Worm (Caenorhabditis elegans) whole organism, L1 larva: ENCODE data around the gene ark-1.

Experiments
- C16A3.4 ChIP-seq: fragments of 150-350 bp; optimal IDR thresholded peaks from 2 replicates; lab custom pipeline; 2014; ENCODE audit warnings: missing biosample characterization, missing genetic modification characterization
- C34B4.2 ChIP-seq: sonication (generic microtip); optimal IDR thresholded peaks from 2 replicates; lab custom pipeline; 2017; ENCODE audit warnings: mild to moderate bottlenecking, missing genetic modification characterization, missing compliant biosample characterization
- F16B12.6 ChIP-seq: fragments of 150-350 bp; optimal IDR thresholded peaks from 2 replicates; lab custom pipeline; 2014; ENCODE audit warnings: missing biosample characterization, missing genetic modification characterization
- alr-1 ChIP-seq: fragments of 200-800 bp; sonication (Bioruptor generic); optimal IDR thresholded peaks from 2 replicates; lab custom pipeline; 2018; ENCODE audit warnings: borderline replicate concordance, mild to moderate bottlenecking, missing genetic modification characterization, missing compliant biosample characterization
- aly-2 ChIP-seq: fragments of 150-350 bp; optimal IDR thresholded peaks from 2 replicates; lab custom pipeline; 2014; ENCODE audit warnings: missing biosample characterization, missing genetic modification characterization
- ama-1 ChIP-seq: fragments of 150-350 bp; optimal IDR thresholded peaks from 2 replicates; lab custom pipeline; 2014
- ceh-63 ChIP-seq: fragments of 200-800 bp; sonication (Bioruptor generic); optimal IDR thresholded peaks from 2 replicates; lab custom pipeline; 2018; ENCODE audit warnings: mild to moderate bottlenecking, missing genetic modification characterization, missing compliant biosample characterization
- ceh-82 ChIP-seq, 3 experiments: fragments of 150-350 bp in 1 of 3; sonication (generic microtip) in 2 of 3; optimal IDR thresholded peaks; 2 replicates each; lab custom pipeline; 2014 to 2017; ENCODE audit warnings: missing biosample characterization in 3 of 3, missing genetic modification characterization in 3 of 3
- ceh-88 ChIP-seq: fragments of 200-800 bp; sonication (Bioruptor generic); IDR thresholded peaks from 2 replicates; pipeline ENCODE4 v1.3.6; 2022; ENCODE audit warnings: missing genetic modification characterization, missing compliant biosample characterization
- ceh-90 ChIP-seq: sonication (generic microtip); optimal IDR thresholded peaks from 2 replicates; lab custom pipeline; 2016; ENCODE audit warnings: missing genetic modification characterization, missing compliant biosample characterization
- ces-1 ChIP-seq: fragments of 150-350 bp; optimal IDR thresholded peaks from 2 replicates; lab custom pipeline; 2014; ENCODE audit warnings: missing biosample characterization, missing genetic modification reagents, missing genetic modification characterization
- dpl-1 ChIP-seq, 3 experiments: fragments of 150-350 bp in 2 of 3; sonication (generic microtip) in 1 of 3; optimal IDR thresholded peaks; 2 replicates each; lab custom pipeline; 2014 to 2017; ENCODE audit warnings: missing biosample characterization in 3 of 3, missing genetic modification characterization in 3 of 3, missing genetic modification reagents in 3 of 3
- dsc-1 ChIP-seq: sonication (generic microtip); optimal IDR thresholded peaks from 2 replicates; lab custom pipeline; 2016; ENCODE audit warnings: mild to moderate bottlenecking, missing genetic modification characterization, missing compliant biosample characterization
- efl-1 ChIP-seq, 4 experiments: fragments of 150-350 bp; optimal IDR thresholded peaks in 3 of 4; peaks in 1 of 4; 1 replicate in 1 of 4; 2 replicates in 3 of 4; lab custom pipeline; 2014; ENCODE audit warnings: missing biosample characterization in 2 of 4, missing genetic modification characterization in 2 of 4, missing genetic modification reagents in 2 of 4
- elt-2 ChIP-seq: sonication (generic microtip); optimal IDR thresholded peaks from 2 replicates; lab custom pipeline; 2016; ENCODE audit warnings: missing genetic modification characterization, mild to moderate bottlenecking, inconsistent platforms, missing compliant biosample characterization, missing genetic modification reagents
- elt-3 ChIP-seq, 6 experiments: fragments of 150-350 bp in 1 of 6; sonication (generic microtip); optimal IDR thresholded peaks; 2 replicates each; lab custom pipeline; 2017 to 2018; ENCODE audit warnings: missing biosample characterization in 6 of 6, missing genetic modification characterization in 6 of 6, inconsistent platforms in 1 of 6
- ets-5 ChIP-seq: fragments of 200-800 bp; sonication (Bioruptor generic); IDR thresholded peaks from 2 replicates; pipeline ENCODE4 v1.3.6; 2022; ENCODE audit warnings: missing genetic modification characterization, missing compliant biosample characterization
- fos-1 ChIP-seq: fragments of 150-350 bp; optimal IDR thresholded peaks from 2 replicates; lab custom pipeline; 2014; ENCODE audit warnings: missing biosample characterization, missing genetic modification characterization
- hpl-2 ChIP-seq: fragments of 150-350 bp; optimal IDR thresholded peaks from 2 replicates; lab custom pipeline; 2014; ENCODE audit warnings: missing biosample characterization, missing genetic modification reagents, missing genetic modification characterization
- jun-1 ChIP-seq: fragments of 150-350 bp; optimal IDR thresholded peaks from 2 replicates; lab custom pipeline; 2014; ENCODE audit warnings: missing biosample characterization, missing genetic modification reagents, missing genetic modification characterization
- lin-14 ChIP-seq: fragments of 200-800 bp; sonication (Bioruptor generic); optimal IDR thresholded peaks from 2 replicates; lab custom pipeline; 2018; ENCODE audit warnings: mild to moderate bottlenecking, missing genetic modification characterization, moderate library complexity, missing compliant biosample characterization
- lin-15B ChIP-seq: fragments of 150-350 bp; sonication (generic microtip); optimal IDR thresholded peaks from 3 replicates; lab custom pipeline; 2014; ENCODE audit warnings: missing biosample characterization, missing genetic modification characterization
- lin-35 ChIP-seq, 2 experiments: fragments of 150-350 bp; optimal IDR thresholded peaks; 2 replicates each; lab custom pipeline; 2014; ENCODE audit warnings: missing biosample characterization in 2 of 2, missing genetic modification characterization in 2 of 2, missing genetic modification reagents in 2 of 2
- lir-3 ChIP-seq: sonication (generic microtip); optimal IDR thresholded peaks from 2 replicates; lab custom pipeline; 2016; ENCODE audit warnings: mild to moderate bottlenecking, missing genetic modification characterization, moderate library complexity, missing compliant biosample characterization; ENCODE audit not compliant: poor library complexity
- lsy-2 ChIP-seq, 2 experiments: fragments of 150-350 bp; optimal IDR thresholded peaks; 2 replicates each; lab custom pipeline; 2014; ENCODE audit warnings: missing biosample characterization in 2 of 2, missing genetic modification characterization in 2 of 2
- mab-9 ChIP-seq: fragments of 200-800 bp; sonication (Bioruptor generic); IDR thresholded peaks from 2 replicates; pipeline ENCODE4 v1.3.6; 2022; ENCODE audit warnings: missing genetic modification reagents, missing genetic modification characterization, missing compliant biosample characterization
- mep-1 ChIP-seq: fragments of 150-350 bp; optimal IDR thresholded peaks from 2 replicates; lab custom pipeline; 2014; ENCODE audit warnings: missing biosample characterization, missing genetic modification characterization
- nhr-11 ChIP-seq: fragments of 150-350 bp; optimal IDR thresholded peaks from 2 replicates; lab custom pipeline; 2014; ENCODE audit warnings: missing biosample characterization, missing genetic modification characterization
- nhr-19 ChIP-seq: fragments of 200-800 bp; sonication (Bioruptor generic); conservative IDR thresholded peaks from 2 replicates; pipeline ENCODE4 v1.3.6; 2022; ENCODE audit warnings: missing genetic modification characterization, missing compliant biosample characterization
- nhr-20 ChIP-seq: sonication (generic microtip); optimal IDR thresholded peaks from 2 replicates; lab custom pipeline; 2016; ENCODE audit warnings: mild to moderate bottlenecking, missing genetic modification characterization, missing compliant biosample characterization
- nhr-237 ChIP-seq: fragments of 150-350 bp; optimal IDR thresholded peaks from 2 replicates; lab custom pipeline; 2014; ENCODE audit warnings: missing biosample characterization, missing genetic modification characterization
- nhr-28 ChIP-seq: fragments of 150-350 bp; optimal IDR thresholded peaks from 2 replicates; lab custom pipeline; 2014; ENCODE audit warnings: missing biosample characterization, missing genetic modification characterization
- nhr-71 ChIP-seq: sonication (generic microtip); optimal IDR thresholded peaks from 2 replicates; lab custom pipeline; 2016; ENCODE audit warnings: mild to moderate bottlenecking, missing genetic modification characterization, moderate library complexity, missing compliant biosample characterization
- nhr-77 ChIP-seq: fragments of 150-350 bp; optimal IDR thresholded peaks from 2 replicates; lab custom pipeline; 2014; ENCODE audit warnings: missing biosample characterization, missing genetic modification characterization
- nhr-84 ChIP-seq: sonication (generic microtip); optimal IDR thresholded peaks from 2 replicates; lab custom pipeline; 2017; ENCODE audit warnings: missing biosample characterization, missing genetic modification characterization
- nhr-85 ChIP-seq: sonication (generic microtip); peaks from one replicate; lab custom pipeline; 2016; ENCODE audit warnings: missing genetic modification characterization, inconsistent platforms, missing compliant biosample characterization
- nhr-90 ChIP-seq: sonication (generic microtip); optimal IDR thresholded peaks from 2 replicates; lab custom pipeline; 2016; ENCODE audit warnings: mild to moderate bottlenecking, missing genetic modification characterization, missing compliant biosample characterization; ENCODE audit not compliant: poor library complexity
- pqm-1 ChIP-seq: sonication (generic microtip); optimal IDR thresholded peaks from 3 replicates; lab custom pipeline; 2017; ENCODE audit warnings: missing biosample characterization, missing genetic modification characterization
- skn-1 ChIP-seq: fragments of 150-350 bp; optimal IDR thresholded peaks from 2 replicates; lab custom pipeline; 2014; ENCODE audit warnings: missing biosample characterization, missing genetic modification characterization
- snu-23 ChIP-seq: sonication (generic microtip); optimal IDR thresholded peaks from 2 replicates; lab custom pipeline; 2016; ENCODE audit warnings: missing genetic modification characterization, missing compliant biosample characterization
- sptf-1 ChIP-seq: fragments of 150-350 bp; optimal IDR thresholded peaks from 2 replicates; lab custom pipeline; 2014; ENCODE audit warnings: missing biosample characterization, missing genetic modification characterization
- sup-37 ChIP-seq: fragments of 200-800 bp; sonication (Bioruptor generic); optimal IDR thresholded peaks from 2 replicates; lab custom pipeline; 2018; ENCODE audit warnings: mild to moderate bottlenecking, missing genetic modification characterization, missing compliant biosample characterization
- swsn-7 ChIP-seq: sonication (generic microtip); optimal IDR thresholded peaks from 2 replicates; lab custom pipeline; 2016; ENCODE audit warnings: missing genetic modification characterization, missing compliant biosample characterization
- tbx-2 ChIP-seq: sonication (generic microtip); optimal IDR thresholded peaks from 2 replicates; lab custom pipeline; 2016; ENCODE audit warnings: missing genetic modification characterization, missing compliant biosample characterization
- unc-130 ChIP-seq: fragments of 150-350 bp; optimal IDR thresholded peaks from 2 replicates; lab custom pipeline; 2017; ENCODE audit warnings: missing biosample characterization, missing genetic modification characterization, inconsistent platforms
- unc-30 ChIP-seq: sonication (generic microtip); optimal IDR thresholded peaks from 2 replicates; lab custom pipeline; 2017; ENCODE audit warnings: missing biosample characterization, missing genetic modification characterization
- unc-62 ChIP-seq: fragments of 150-350 bp; optimal IDR thresholded peaks from 2 replicates; lab custom pipeline; 2014; ENCODE audit warnings: missing biosample characterization, missing genetic modification reagents, missing genetic modification characterization
- unc-98 ChIP-seq: fragments of 200-800 bp; sonication (Bioruptor generic); IDR thresholded peaks from 2 replicates; pipeline ENCODE4 v1.3.6; 2022; ENCODE audit warnings: missing genetic modification characterization, missing compliant biosample characterization
- vab-15 ChIP-seq: sonication (generic microtip); optimal IDR thresholded peaks from 2 replicates; lab custom pipeline; 2017; ENCODE audit warnings: missing genotype, mild to moderate bottlenecking, missing genetic modification characterization, missing compliant biosample characterization
- xbp-1 ChIP-seq: sonication (generic microtip); optimal IDR thresholded peaks from 2 replicates; lab custom pipeline; 2016; ENCODE audit warnings: missing genetic modification characterization, missing compliant biosample characterization
- zip-4 ChIP-seq: fragments of 200-800 bp; sonication (Bioruptor generic); optimal IDR thresholded peaks from 2 replicates; lab custom pipeline; 2018; ENCODE audit warnings: mild to moderate bottlenecking, missing genetic modification characterization, moderate library complexity, missing compliant biosample characterization
- ztf-11 ChIP-seq, 2 experiments: sonication (generic microtip); optimal IDR thresholded peaks; 2 replicates each; lab custom pipeline; 2016 to 2017; ENCODE audit warnings: missing genetic modification characterization in 2 of 2, missing biosample characterization in 1 of 2, missing compliant biosample characterization in 1 of 2

ark-1 gene

DNA sequence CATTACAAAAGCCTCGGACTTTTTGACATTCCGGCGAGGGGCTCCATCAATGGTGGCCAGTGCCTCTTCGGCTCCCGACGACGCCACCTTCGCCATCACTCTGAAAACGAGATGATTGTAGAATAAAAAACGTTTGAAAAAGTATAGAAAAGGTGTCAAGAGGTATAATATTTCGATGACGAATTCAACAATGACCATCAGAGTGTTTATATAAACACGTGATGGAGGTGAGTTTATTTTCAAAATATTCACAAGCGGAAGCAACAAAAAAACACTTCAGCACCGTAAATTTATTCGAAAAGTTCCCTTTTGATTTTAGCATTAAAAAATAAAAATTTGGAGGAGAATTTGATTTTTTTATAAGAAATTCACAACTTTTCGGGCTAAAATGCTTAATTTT is 16.2 kb downstream of the ark-1 start, which contains the start of gene efa-6:
Gene efa-6, minus strand, starts transcription at position 101 of the 400 bp plus-strand sequence.
- TF ChIP-seq elt-3 (tag; optimal IDR thresholded peaks at IDR 0.05; lab: Kevin White, UChicago) (no peak), alr-1 (no peak), pqm-1 (tag; lab: Kevin White, UChicago) (no peak), unc-98 (GFP tag; lab: Robert Waterston, UW) (no peak), C34B4.2 (tag; lab: Kevin White, UChicago) (no peak), jun-1 (tag; lab: Kevin White, UChicago) (no peak), sptf-1 (no peak), nhr-28 (tag; lab: Kevin White, UChicago) (no peak), ama-1 (no peak), nhr-11 (tag; lab: Kevin White, UChicago) (no peak), lin-14 (no peak), nhr-84 (tag; lab: Kevin White, UChicago) (no peak), zip-4 (GFP tag; lab: Kevin White, UChicago) (no peak), dsc-1 (tag; lab: Kevin White, UChicago) (no peak), fos-1 (tag; lab: Kevin White, UChicago) (no peak), nhr-20 (no peak), ets-5 (GFP tag; lab: Robert Waterston, UW) (no peak), sup-37 (GFP tag; lab: Kevin White, UChicago) (no peak)

- TF ChIP-seq nhr-19 (GFP tag; lab: Robert Waterston, UW) = no peak; the same call in 1 of the 2 replicates
- no peak for TF ChIP-seq ces-1
- peak; percentile 75 for TF ChIP-seq aly-2 (tag; lab: Kevin White, UChicago)
- TF ChIP-seq mep-1 (tag; lab: Kevin White, UChicago) = peak; percentile 71
- TF ChIP-seq nhr-71 (tag; lab: Kevin White, UChicago) = peak; percentile 62
- no peak for TF ChIP-seq nhr-11 (tag; lab: Kevin White, UChicago)
- no peak for TF ChIP-seq mab-9 (GFP tag; lab: Robert Waterston, UW)
- TF ChIP-seq xbp-1 (tag; lab: Kevin White, UChicago) = peak; percentile 56
- TF ChIP-seq nhr-20 = peak; percentile 17
- TF ChIP-seq nhr-237 (tag; lab: Kevin White, UChicago) = no peak
- TF ChIP-seq skn-1 (tag; lab: Kevin White, UChicago) = peak; percentile 18
- TF ChIP-seq nhr-85 (tag; lab: Kevin White, UChicago) = no peak
- no peak for TF ChIP-seq unc-30 (tag; lab: Kevin White, UChicago)
- TF ChIP-seq swsn-7 (tag; lab: Kevin White, UChicago) = peak; percentile 34
- TF ChIP-seq dpl-1 (GFP tag; optimal IDR thresholded peaks at IDR 0.05; lab: Kevin White, UChicago) = peak; percentile 19 to 62 (median 27)
- TF ChIP-seq lin-14 = peak; percentile 35
- peak; percentile 13 for TF ChIP-seq F16B12.6 (tag; lab: Kevin White, UChicago)
- TF ChIP-seq unc-62 (GFP tag; lab: Kevin White, UChicago) = no peak
- peak; percentile 53 for TF ChIP-seq vab-15 (tag; lab: Kevin White, UChicago)
- peak; percentile 52 to 71 for TF ChIP-seq lsy-2 (tag; optimal IDR thresholded peaks at IDR 0.05; lab: Kevin White, UChicago)
- TF ChIP-seq efl-1 (optimal IDR thresholded peaks at IDR 0.05; lab: Kevin White, UChicago) = peak; percentile 48 to 52
- TF ChIP-seq efl-1 (GFP tag; optimal IDR thresholded peaks at IDR 0.05 in 1 of 2; lab: Kevin White, UChicago) = peak; percentile 57 to 89
- peak; percentile 55 for TF ChIP-seq lin-15B
- TF ChIP-seq ceh-82 (tag; optimal IDR thresholded peaks at IDR 0.05; lab: Kevin White, UChicago) = peak in 1 of 3 experiments; percentile 23
- TF ChIP-seq ceh-63 = no peak
- TF ChIP-seq C16A3.4 (tag; lab: Kevin White, UChicago) = no peak
- TF ChIP-seq lir-3 (tag; lab: Kevin White, UChicago) = no peak
- no peak for TF ChIP-seq ceh-88 (GFP tag; lab: Robert Waterston, UW)
- peak; percentile 45 for TF ChIP-seq tbx-2
- no peak for TF ChIP-seq elt-2 (tag; lab: Kevin White, UChicago)
- TF ChIP-seq nhr-90 (tag; lab: Kevin White, UChicago) = peak; percentile 46
- peak; percentile 64 for TF ChIP-seq snu-23
- no peak for TF ChIP-seq unc-130 (tag; lab: Kevin White, UChicago)
- TF ChIP-seq ceh-90 (tag; lab: Kevin White, UChicago) = peak; percentile 2
- peak; percentile 18 for TF ChIP-seq nhr-77 (tag; lab: Kevin White, UChicago)
- no peak for TF ChIP-seq hpl-2 (GFP tag; lab: Kevin White, UChicago)
- TF ChIP-seq ztf-11 (tag; optimal IDR thresholded peaks at IDR 0.05; lab: Kevin White, UChicago) = peak in 1 of 2 experiments; percentile 12
- TF ChIP-seq lin-35 (GFP tag; optimal IDR thresholded peaks at IDR 0.05; lab: Kevin White, UChicago) = peak; percentile 37 to 47
These were observed 25.4 kb downstream of the ark-1 start, which contains the start of gene Y55D9A.2 for ce11 chrIV:12605401-12605800. Gene Y55D9A.2, minus strand, starts transcription at chrIV:12605431.
